Fruit fly (Drosophila melanogaster): ENCODE measurements around the gene CG43102.
A peak's percentile ranks its signal among the peaks of the same experiment; 100 is the strongest.

Gene CG43102

DNA sequence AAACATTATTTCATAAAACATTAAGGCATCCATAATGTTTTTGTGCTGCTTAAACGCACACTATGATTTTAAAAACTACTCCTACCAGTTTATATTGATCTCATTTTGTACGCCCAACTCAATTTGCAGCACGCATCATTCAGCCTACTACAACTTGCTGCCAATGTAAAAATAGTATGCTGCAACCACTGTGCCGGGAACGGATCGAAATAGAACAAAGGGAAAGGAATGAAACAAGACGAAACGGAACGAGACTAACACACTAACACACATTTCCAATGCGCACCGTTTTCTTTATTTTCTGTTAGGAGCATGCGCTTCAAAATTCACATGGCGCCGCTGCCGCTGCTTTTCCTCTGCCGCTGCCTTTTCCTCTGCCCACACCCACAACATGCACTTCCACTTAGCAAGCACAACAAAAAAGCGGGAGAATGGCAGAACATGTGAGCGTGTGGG, 17.3 kb downstream of the CG43102 start (continued):
- TF ChIP-seq dati (GFP tag; IDR thresholded peaks at IDR 0.05): no peak
- no peak for TF ChIP-seq fd102C (GFP tag; optimal IDR thresholded peaks at IDR 0.05)
- no peak for TF ChIP-seq CG12071 (GFP tag; optimal IDR thresholded peaks at IDR 0.05)
- no peak for TF ChIP-seq CG1792 (GFP tag; optimal IDR thresholded peaks at IDR 0.05)
- no peak for TF ChIP-seq btn (GFP tag; optimal IDR thresholded peaks at IDR 0.05)
- TF ChIP-seq twi (tag; optimal IDR thresholded peaks at IDR 0.05): peak; percentile 39
- no peak for TF ChIP-seq Kr (GFP tag; optimal IDR thresholded peaks at IDR 0.05)
- no peak for TF ChIP-seq CG11696 (GFP tag; IDR thresholded peaks at IDR 0.05)
- TF ChIP-seq ash1 (GFP tag; optimal IDR thresholded peaks at IDR 0.05): no peak
- TF ChIP-seq ara (GFP tag; IDR thresholded peaks at IDR 0.05): no peak
- TF ChIP-seq Elba2 (GFP tag; optimal IDR thresholded peaks at IDR 0.05): no peak
- TF ChIP-seq CG1529 (GFP tag; optimal IDR thresholded peaks at IDR 0.05): no peak
- no peak for TF ChIP-seq nerfin-1 (tag; optimal IDR thresholded peaks at IDR 0.05)
- no peak for TF ChIP-seq CG14014 (GFP tag; IDR thresholded peaks at IDR 0.05)
- no peak for TF ChIP-seq hb (GFP tag; IDR thresholded peaks at IDR 0.05; ENCODE audit: partially characterized antibody)
- TF ChIP-seq Tbp (GFP tag; optimal IDR thresholded peaks at IDR 0.05): no peak
- no peak for TF ChIP-seq NC2α (GFP tag; optimal IDR thresholded peaks at IDR 0.05)
- no peak for TF ChIP-seq lbe (GFP tag; optimal IDR thresholded peaks at IDR 0.05)
- TF ChIP-seq shn (GFP tag; optimal IDR thresholded peaks at IDR 0.05): no peak
- no peak for TF ChIP-seq gfzf (GFP tag; optimal IDR thresholded peaks at IDR 0.05)
- TF ChIP-seq dmrt99B (tag; optimal IDR thresholded peaks at IDR 0.05): peak; percentile 33
- TF ChIP-seq otp (GFP tag; IDR thresholded peaks at IDR 0.05): no peak
- no peak for TF ChIP-seq CG6813 (GFP tag; optimal IDR thresholded peaks at IDR 0.05)
- TF ChIP-seq gsb-n (tag; optimal IDR thresholded peaks at IDR 0.05): no peak
- peak; percentile 30 for TF ChIP-seq CG13424 (tag; optimal IDR thresholded peaks at IDR 0.05)
- no peak for TF ChIP-seq dmrt11E (tag; optimal IDR thresholded peaks at IDR 0.05)
- TF ChIP-seq CG4730 (GFP tag; IDR thresholded peaks at IDR 0.05): no peak
- no peak for TF ChIP-seq fru (optimal IDR thresholded peaks at IDR 0.05)
- TF ChIP-seq Ets65A (GFP tag): peak; percentile 38
- no peak for TF ChIP-seq CG7357 (GFP tag; IDR thresholded peaks at IDR 0.05)
- no peak for TF ChIP-seq Dbx (GFP tag; IDR thresholded peaks at IDR 0.05)
- TF ChIP-seq CG2129 (GFP tag; IDR thresholded peaks at IDR 0.05; ENCODE audit: partially characterized antibody): no peak
- no peak for TF ChIP-seq Atf3 (GFP tag; optimal IDR thresholded peaks at IDR 0.05)
- TF ChIP-seq trem (tag; optimal IDR thresholded peaks at IDR 0.05): no peak
- TF ChIP-seq vvl (GFP tag; IDR thresholded peaks at IDR 0.05): no peak
- TF ChIP-seq hkb (optimal IDR thresholded peaks at IDR 0.05): no peak
- no peak for TF ChIP-seq hkb (GFP tag; IDR thresholded peaks at IDR 0.05)
- no peak for TF ChIP-seq CG12299 (tag; optimal IDR thresholded peaks at IDR 0.05)
- TF ChIP-seq CG6765 (GFP tag; optimal IDR thresholded peaks at IDR 0.05): no peak
- TF ChIP-seq sisA (GFP tag; IDR thresholded peaks at IDR 0.05): 0 out of 2 replicates have a peak, but pooled peaks have one; percentile 10
- peak; percentile 18 for TF ChIP-seq CG17359 (tag; optimal IDR thresholded peaks at IDR 0.05)
- TF ChIP-seq NK7.1 (GFP tag; optimal IDR thresholded peaks at IDR 0.05): peak; percentile 16
- no peak for TF ChIP-seq Sin3A (optimal IDR thresholded peaks at IDR 0.05)
- TF ChIP-seq CG9876 (GFP tag; optimal IDR thresholded peaks at IDR 0.05): no peak
- no peak for TF ChIP-seq Hr78 (GFP tag; optimal IDR thresholded peaks at IDR 0.05)
- TF ChIP-seq BtbVII (GFP tag; optimal IDR thresholded peaks at IDR 0.05): no peak
- no peak for TF ChIP-seq CG14667 (GFP tag; IDR thresholded peaks at IDR 0.05)
- no peak for TF ChIP-seq D (optimal IDR thresholded peaks at IDR 0.05)
- TF ChIP-seq D (GFP tag; optimal IDR thresholded peaks at IDR 0.05): no peak
- no peak for TF ChIP-seq lmd (GFP tag; IDR thresholded peaks at IDR 0.05)
- TF ChIP-seq CG7271 (tag; optimal IDR thresholded peaks at IDR 0.05): no peak
- TF ChIP-seq sens-2 (GFP tag; IDR thresholded peaks at IDR 0.05): no peak
- TF ChIP-seq Hand (GFP tag; optimal IDR thresholded peaks at IDR 0.05): no peak
- TF ChIP-seq Spps (tag; optimal IDR thresholded peaks at IDR 0.05): no peak

Measured in whole organism, embryonic.